Worm (Caenorhabditis elegans) whole organism, young adult: ENCODE data around the gene F49C5.5.

ENCODE experiments used
- C06A6.2 ChIP-seq: fragments of 200-800 bp; sonication (Bioruptor generic); conservative IDR thresholded peaks from 2 replicates; pipeline ENCODE4 v1.3.6; 2022; ENCODE audit warnings: missing genetic modification characterization, missing compliant biosample characterization
- F22D6.2 ChIP-seq: sonication (generic microtip); optimal IDR thresholded peaks from 2 replicates; lab custom pipeline; 2016; ENCODE audit warnings: mild to moderate bottlenecking, missing genetic modification characterization, missing compliant biosample characterization
- F57C9.4 ChIP-seq: sonication (generic microtip); optimal IDR thresholded peaks from 2 replicates; lab custom pipeline; 2017; ENCODE audit warnings: mild to moderate bottlenecking, missing genetic modification characterization, missing compliant biosample characterization
- T26A5.8 ChIP-seq: sonication (generic microtip); optimal IDR thresholded peaks from 2 replicates; lab custom pipeline; 2016; ENCODE audit warnings: missing genetic modification characterization, missing compliant biosample characterization
- Y56A3A.18 ChIP-seq: fragments of 200-800 bp; sonication (Bioruptor generic); IDR thresholded peaks from 2 replicates; pipeline ENCODE4 v1.3.6; 2022; ENCODE audit warnings: missing genetic modification reagents, missing genetic modification characterization, missing compliant biosample characterization
- Y79H2A.3 ChIP-seq: fragments of 200-800 bp; sonication (Bioruptor generic); conservative IDR thresholded peaks from 2 replicates; pipeline ENCODE4 v1.3.6; 2022; ENCODE audit warnings: missing genetic modification reagents, missing genetic modification characterization, missing compliant biosample characterization
- Y95B8A.8 ChIP-seq: fragments of 200-800 bp; sonication (Bioruptor generic); IDR thresholded peaks from 2 replicates; pipeline ENCODE4 v1.3.6; 2022; ENCODE audit warnings: missing genetic modification reagents, missing genetic modification characterization, missing compliant biosample characterization
- ZK185.1 ChIP-seq: sonication (generic microtip); optimal IDR thresholded peaks from 2 replicates; lab custom pipeline; 2016; ENCODE audit warnings: mild to moderate bottlenecking, missing genetic modification characterization, missing compliant biosample characterization; ENCODE audit not compliant: poor library complexity, severe bottlenecking
- aptf-3 ChIP-seq: fragments of 200-800 bp; sonication (Bioruptor generic); IDR thresholded peaks from 2 replicates; pipeline ENCODE4 v1.3.6; 2022; ENCODE audit warnings: missing genetic modification characterization, missing compliant biosample characterization
- athp-1 ChIP-seq: sonication (generic microtip); optimal IDR thresholded peaks from 2 replicates; lab custom pipeline; 2017; ENCODE audit warnings: mild to moderate bottlenecking, missing genetic modification characterization, missing compliant biosample characterization
- attf-3 ChIP-seq: fragments of 200-800 bp; sonication (Bioruptor generic); conservative IDR thresholded peaks from 2 replicates; pipeline ENCODE4 v1.3.6; 2022; ENCODE audit warnings: missing genetic modification reagents, missing genetic modification characterization, missing compliant biosample characterization
- bed-1 ChIP-seq: fragments of 200-800 bp; sonication (Bioruptor generic); IDR thresholded peaks from 2 replicates; pipeline ENCODE4 v1.3.6; 2022; ENCODE audit warnings: missing genetic modification reagents, missing genetic modification characterization, missing compliant biosample characterization
- cebp-2 ChIP-seq: fragments of 200-800 bp; sonication (Bioruptor generic); IDR thresholded peaks from 2 replicates; pipeline ENCODE4 v1.3.6; 2022; ENCODE audit warnings: missing genetic modification characterization, missing compliant biosample characterization
- chd-7 ChIP-seq: sonication (generic microtip); optimal IDR thresholded peaks from 2 replicates; lab custom pipeline; 2016; ENCODE audit warnings: mild to moderate bottlenecking, missing genetic modification characterization, moderate library complexity, missing compliant biosample characterization
- die-1 ChIP-seq: sonication (generic microtip); optimal IDR thresholded peaks from 2 replicates; lab custom pipeline; 2016; ENCODE audit warnings: missing genotype, mild to moderate bottlenecking, missing genetic modification characterization, missing compliant biosample characterization
- dox-1 ChIP-seq: fragments of 200-800 bp; sonication (Bioruptor generic); IDR thresholded peaks from 2 replicates; pipeline ENCODE4 v1.3.6; 2022; ENCODE audit warnings: missing genetic modification reagents, missing genetic modification characterization, missing compliant biosample characterization
- efl-1 ChIP-seq: fragments of 150-350 bp; optimal IDR thresholded peaks from 2 replicates; lab custom pipeline; 2014; ENCODE audit warnings: missing biosample characterization, missing genetic modification reagents, missing genetic modification characterization
- egl-18 ChIP-seq: fragments of 200-800 bp; sonication (Bioruptor generic); IDR thresholded peaks from 2 replicates; pipeline ENCODE4 v1.3.6; 2022; ENCODE audit warnings: missing genetic modification reagents, missing genetic modification characterization, missing compliant biosample characterization
- hlh-26 ChIP-seq: fragments of 200-800 bp; sonication (Bioruptor generic); conservative IDR thresholded peaks from 2 replicates; pipeline ENCODE4 v1.3.6; 2022; ENCODE audit warnings: missing genetic modification reagents, missing genetic modification characterization, missing compliant biosample characterization
- let-607 ChIP-seq, 2 experiments: fragments of 200-800 bp in 1 of 2; sonication (Bioruptor generic) in 1 of 2; sonication (generic microtip) in 1 of 2; optimal IDR thresholded peaks; 2 replicates each; lab custom pipeline; 2016 to 2018; ENCODE audit warnings: mild to moderate bottlenecking in 2 of 2, missing compliant biosample characterization in 2 of 2, missing genetic modification characterization in 2 of 2, moderate library complexity in 2 of 2, missing genotype in 1 of 2
- lsl-1 ChIP-seq: fragments of 200-800 bp; sonication (Bioruptor generic); optimal IDR thresholded peaks from 2 replicates; lab custom pipeline; 2018; ENCODE audit warnings: mild to moderate bottlenecking, missing genetic modification characterization, moderate library complexity, missing compliant biosample characterization
- madf-10 ChIP-seq: sonication (generic microtip); optimal IDR thresholded peaks from 2 replicates; lab custom pipeline; 2016; ENCODE audit warnings: mild to moderate bottlenecking, missing genetic modification characterization, missing compliant biosample characterization
- mcd-1 ChIP-seq: fragments of 200-800 bp; sonication (Bioruptor generic); IDR thresholded peaks from 2 replicates; pipeline ENCODE4 v1.3.6; 2022; ENCODE audit warnings: missing genetic modification reagents, missing genetic modification characterization, missing compliant biosample characterization
- mel-28 ChIP-seq: sonication (generic microtip); optimal IDR thresholded peaks from 2 replicates; lab custom pipeline; 2016; ENCODE audit warnings: borderline replicate concordance, mild to moderate bottlenecking, missing genetic modification characterization, missing compliant biosample characterization
- nfya-1 ChIP-seq: sonication (generic microtip); optimal IDR thresholded peaks from 2 replicates; lab custom pipeline; 2017; ENCODE audit warnings: antibody characterized with exemption, missing compliant biosample characterization, missing genetic modification characterization, borderline replicate concordance; ENCODE audit not compliant: insufficient read depth
- nhr-80 ChIP-seq: sonication (generic microtip); optimal IDR thresholded peaks from 2 replicates; lab custom pipeline; 2016; ENCODE audit warnings: missing genetic modification characterization, missing compliant biosample characterization
- repo-1 ChIP-seq: sonication (generic microtip); optimal IDR thresholded peaks from 2 replicates; lab custom pipeline; 2017; ENCODE audit warnings: mild to moderate bottlenecking, missing genetic modification characterization, missing compliant biosample characterization
- snpc-4 ChIP-seq, 5 experiments: fragments of 150-350 bp in 1 of 5; sonication (generic microtip) in 4 of 5; optimal IDR thresholded peaks; 2 replicates each; lab custom pipeline; 2014 to 2018; ENCODE audit warnings: missing genetic modification characterization in 5 of 5, missing biosample characterization in 3 of 5, antibody characterized with exemption in 2 of 5, mild to moderate bottlenecking in 2 of 5, missing compliant biosample characterization in 2 of 5, missing genotype in 2 of 5, moderate library complexity in 2 of 5, missing genetic modification reagents in 1 of 5
- sptf-2 ChIP-seq: fragments of 200-800 bp; sonication (Bioruptor generic); optimal IDR thresholded peaks from 2 replicates; lab custom pipeline; 2018; ENCODE audit warnings: mild to moderate bottlenecking, missing genetic modification characterization, missing compliant biosample characterization
- unc-62 ChIP-seq: fragments of 150-350 bp; optimal IDR thresholded peaks from 2 replicates; lab custom pipeline; 2014; ENCODE audit warnings: missing biosample characterization, missing genetic modification reagents, missing genetic modification characterization
- xnd-1 ChIP-seq: sonication (generic microtip); optimal IDR thresholded peaks from 2 replicates; lab custom pipeline; 2016; ENCODE audit warnings: missing genotype, missing genetic modification reagents, missing genetic modification characterization, missing compliant biosample characterization
- ztf-22 ChIP-seq: fragments of 200-800 bp; sonication (Bioruptor generic); optimal IDR thresholded peaks from 2 replicates; lab custom pipeline; 2018; ENCODE audit warnings: mild to moderate bottlenecking, missing genetic modification characterization, moderate library complexity, missing compliant biosample characterization

Gene F49C5.5

ce11 chrII:12518809-12519344, 27.4 kb downstream of the F49C5.5 start, which contains the start of gene srh-70 (continued):
- TF ChIP-seq F57C9.4 (tag; lab: Kevin White, UChicago) (no peak), unc-62 (GFP tag; lab: Kevin White, UChicago) (peak; percentile 99), aptf-3 (no peak), xnd-1 (tag; lab: Kevin White, UChicago) (no peak), cebp-2 (no peak), snpc-4 (GFP tag; optimal IDR thresholded peaks at IDR 0.05; lab: Kevin White, UChicago) (no peak), snpc-4 (tag; optimal IDR thresholded peaks at IDR 0.05; lab: Kevin White, UChicago) (peak in 2 of 4 experiments; percentile 22 to 29), nfya-1 (tag; lab: Kevin White, UChicago) (no peak), madf-10 (tag; lab: Kevin White, UChicago) (peak; percentile 6), efl-1 (GFP tag; lab: Kevin White, UChicago) (no peak), lsl-1 (no peak)

- peak; percentile 58 for TF ChIP-seq let-607 (tag; optimal IDR thresholded peaks at IDR 0.05; lab: Kevin White, UChicago)
- TF ChIP-seq nhr-80 (tag; lab: Kevin White, UChicago): peak; percentile 35
- no peak for TF ChIP-seq mel-28 (tag; lab: Kevin White, UChicago)
- no peak for TF ChIP-seq Y79H2A.3 (GFP tag; lab: Robert Waterston, UW)
- peak; percentile 34 for TF ChIP-seq unc-62 (GFP tag; lab: Kevin White, UChicago)
- TF ChIP-seq snpc-4 (GFP tag; optimal IDR thresholded peaks at IDR 0.05; lab: Kevin White, UChicago): no peak
- TF ChIP-seq snpc-4 (tag; optimal IDR thresholded peaks at IDR 0.05; lab: Kevin White, UChicago): no peak
- no peak for TF ChIP-seq hlh-26 (GFP tag; lab: Robert Waterston, UW)
- TF ChIP-seq Y56A3A.18 (GFP tag; lab: Robert Waterston, UW): no peak
Observed at ce11 chrII:12518008-12518407, 28.3 kb downstream of the F49C5.5 start.

- TF ChIP-seq bed-1 (GFP tag; lab: Robert Waterston, UW): no peak
Observed at ce11 chrII:12516313-12516712, 30.0 kb downstream of the F49C5.5 start, which contains the start of gene srh-61. TSS of gene srh-61 (minus strand) at chrII:12516413.

ce11 chrII:12514620-12515019, 31.7 kb downstream of the F49C5.5 start, which contains the start of gene srh-69:
TSS of gene srh-69 (minus strand) at chrII:12514720.
- TF ChIP-seq die-1 (tag; lab: Kevin White, UChicago): no peak
- TF ChIP-seq mcd-1 (GFP tag; lab: Robert Waterston, UW): no peak
- no peak for TF ChIP-seq egl-18 (GFP tag; lab: Robert Waterston, UW)
- no peak for TF ChIP-seq attf-3 (GFP tag; lab: Robert Waterston, UW)
- TF ChIP-seq T26A5.8 (tag; lab: Kevin White, UChicago): no peak
- TF ChIP-seq C06A6.2 (GFP tag; lab: Robert Waterston, UW): no peak
- TF ChIP-seq Y95B8A.8 (GFP tag; lab: Robert Waterston, UW): no peak
- no peak for TF ChIP-seq sptf-2 (GFP tag; lab: Kevin White, UChicago)
- no peak for TF ChIP-seq chd-7 (tag; lab: Kevin White, UChicago)
- no peak for TF ChIP-seq ZK185.1 (tag; lab: Kevin White, UChicago)
- TF ChIP-seq athp-1 (tag; lab: Kevin White, UChicago): no peak
- no peak for TF ChIP-seq ztf-22 (GFP tag; lab: Kevin White, UChicago)

ce11 chrII:12511866-12512265, 34.4 kb downstream of the F49C5.5 start, which contains the start of gene srh-73:
TSS of gene srh-73 (plus strand) at chrII:12512166.
- TF ChIP-seq dox-1 (GFP tag; lab: Robert Waterston, UW) (no peak), repo-1 (tag; lab: Kevin White, UChicago) (no peak), F22D6.2 (no peak), egl-18 (GFP tag; lab: Robert Waterston, UW) (no peak)
